Fruit fly (Drosophila melanogaster): ENCODE data around the gene Kcmf1.
A peak's percentile ranks its signal among the peaks of the same experiment; 100 is the strongest.

Kcmf1 gene

DNA sequence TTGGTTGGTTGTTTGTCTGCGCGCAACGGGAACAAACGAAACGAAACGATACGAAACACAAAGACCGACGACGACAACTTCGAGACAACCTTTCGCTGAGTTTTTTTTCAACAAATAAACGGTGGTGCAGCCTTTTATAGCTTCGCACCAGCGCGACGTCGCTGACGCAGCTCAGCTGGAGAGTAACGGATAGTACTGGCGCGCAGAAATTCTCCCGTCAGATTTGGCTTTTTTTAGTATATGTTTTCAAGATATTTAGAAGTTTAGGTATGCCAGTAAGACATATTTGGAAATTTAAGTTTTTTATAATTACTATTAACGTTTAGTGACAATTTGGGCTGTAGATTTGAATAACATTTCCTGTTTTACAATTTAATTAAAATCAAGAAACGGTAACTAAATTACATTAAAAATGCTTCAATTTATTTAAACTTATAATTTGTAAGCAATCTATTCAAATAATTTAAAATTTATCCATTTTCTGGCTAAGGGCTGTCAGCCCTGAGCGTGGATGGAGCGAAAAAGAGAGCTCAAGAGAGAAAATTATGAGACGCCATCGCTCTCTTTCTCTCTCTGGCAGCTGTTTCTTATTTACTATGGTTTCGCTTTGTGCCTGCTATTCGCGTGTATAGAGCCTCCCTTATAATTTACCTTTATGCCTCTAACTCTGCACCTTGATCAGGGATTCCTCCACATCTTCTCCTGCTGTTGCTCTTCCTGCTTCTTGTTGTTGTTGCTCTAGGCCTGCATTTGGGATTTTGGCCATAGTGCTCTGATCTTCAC lies 19.1 kb upstream of the Kcmf1 start (continued):
- peak; percentile 77 for TF ChIP-seq CG2120 (GFP tag; optimal IDR thresholded peaks at IDR 0.05)
- peak; percentile 49 for TF ChIP-seq NC2β (GFP tag; optimal IDR thresholded peaks at IDR 0.05)
- no peak for TF ChIP-seq CG6175 (GFP tag; IDR thresholded peaks at IDR 0.05)
- peak; percentile 7 for TF ChIP-seq CG30431 (GFP tag; optimal IDR thresholded peaks at IDR 0.05)
- peak; percentile 77 for TF ChIP-seq Asciz (GFP tag; optimal IDR thresholded peaks at IDR 0.05)
- TF ChIP-seq Eip74EF (GFP tag; optimal IDR thresholded peaks at IDR 0.05), result peak in 1 of 2 experiments; percentile 87
- TF ChIP-seq CG2875 (GFP tag; optimal IDR thresholded peaks at IDR 0.05), result peak; percentile 69
- peak; percentile 12 for TF ChIP-seq fu2 (GFP tag; optimal IDR thresholded peaks at IDR 0.05)
- peak; percentile 48 for TF ChIP-seq Spps (tag; optimal IDR thresholded peaks at IDR 0.05)
- TF ChIP-seq mld (GFP tag; IDR thresholded peaks at IDR 0.05; ENCODE audit: partially characterized antibody), result no peak
- TF ChIP-seq trh (GFP tag; optimal IDR thresholded peaks at IDR 0.05), result no peak
- TF ChIP-seq sr (GFP tag; IDR thresholded peaks at IDR 0.05), result 0 out of 3 replicates have a peak, but pooled peaks have one; percentile 35
- TF ChIP-seq Sry-δ (GFP tag; optimal IDR thresholded peaks at IDR 0.05), result no peak
- peak; percentile 76 for TF ChIP-seq Adf1 (GFP tag; IDR thresholded peaks at IDR 0.05)
- TF ChIP-seq CG10431 (GFP tag; optimal IDR thresholded peaks at IDR 0.05), result peak; percentile 75
- peak; percentile 69 for TF ChIP-seq CG13624 (GFP tag; optimal IDR thresholded peaks at IDR 0.05)
- peak; percentile 7 for TF ChIP-seq CG12744 (GFP tag; optimal IDR thresholded peaks at IDR 0.05)
- TF ChIP-seq hth (optimal IDR thresholded peaks at IDR 0.05), result no peak
- TF ChIP-seq lbe (GFP tag; optimal IDR thresholded peaks at IDR 0.05), result peak; percentile 70
- peak; percentile 55 for TF ChIP-seq CG12942 (GFP tag; optimal IDR thresholded peaks at IDR 0.05)
- TF ChIP-seq BEAF-32 (GFP tag; optimal IDR thresholded peaks at IDR 0.05), result peak; percentile 6
- peak; percentile 93 for TF ChIP-seq CG8924 (tag; optimal IDR thresholded peaks at IDR 0.05)
- peak; percentile 32 for TF ChIP-seq CG3163 (GFP tag; optimal IDR thresholded peaks at IDR 0.05)
- TF ChIP-seq Dad (GFP tag; optimal IDR thresholded peaks at IDR 0.05), result peak; percentile 47
- TF ChIP-seq vvl (GFP tag; IDR thresholded peaks at IDR 0.05), result peak; percentile 37; the same call in 1 of the 2 replicates
- TF ChIP-seq Atf6 (GFP tag; IDR thresholded peaks at IDR 0.05), result peak; percentile 69
- TF ChIP-seq D19B (GFP tag; optimal IDR thresholded peaks at IDR 0.05), result peak; percentile 64
- no peak for TF ChIP-seq ssp (GFP tag; IDR thresholded peaks at IDR 0.05)
- peak; percentile 48; the same call in 2 of the 3 replicates for TF ChIP-seq croc (GFP tag; conservative IDR thresholded peaks at IDR 0.05)
- peak; percentile 90 for TF ChIP-seq CG2199 (GFP tag; IDR thresholded peaks at IDR 0.05)
- TF ChIP-seq CG12659 (GFP tag; optimal IDR thresholded peaks at IDR 0.05), result peak; percentile 91
- no peak for TF ChIP-seq sc (optimal IDR thresholded peaks at IDR 0.05)
- peak; percentile 58 for TF ChIP-seq sc (GFP tag; optimal IDR thresholded peaks at IDR 0.05)
- no peak for TF ChIP-seq repo (GFP tag; optimal IDR thresholded peaks at IDR 0.05)
- TF ChIP-seq chinmo (GFP tag; IDR thresholded peaks at IDR 0.05; ENCODE audit: partially characterized antibody), result peak; percentile 62; the same call in 1 of the 4 replicates
- peak; percentile 88 for TF ChIP-seq tgo (GFP tag; IDR thresholded peaks at IDR 0.05)
- no peak for TF ChIP-seq ab (GFP tag; optimal IDR thresholded peaks at IDR 0.05)
- peak; percentile 31 for TF ChIP-seq slou (GFP tag; optimal IDR thresholded peaks at IDR 0.05)
- TF ChIP-seq Nf-YA (GFP tag; IDR thresholded peaks at IDR 0.05), result 0 out of 2 replicates have a peak, but pooled peaks have one; percentile 8
- no peak for TF ChIP-seq lov (optimal IDR thresholded peaks at IDR 0.05)
- TF ChIP-seq lov (GFP tag; IDR thresholded peaks at IDR 0.05), result no peak
- TF ChIP-seq twi (tag; optimal IDR thresholded peaks at IDR 0.05), result peak; percentile 77
- peak; percentile 72 for TF ChIP-seq Myb (GFP tag; optimal IDR thresholded peaks at IDR 0.05)
- no peak for TF ChIP-seq nerfin-2 (GFP tag; IDR thresholded peaks at IDR 0.05; ENCODE audit: partially characterized antibody)
- no peak; the same call in 1 of the 2 replicates for TF ChIP-seq CG4404 (GFP tag; IDR thresholded peaks at IDR 0.05)
- TF ChIP-seq Tbp (GFP tag; optimal IDR thresholded peaks at IDR 0.05), result peak; percentile 95
- TF ChIP-seq CG1602 (GFP tag; optimal IDR thresholded peaks at IDR 0.05), result peak; percentile 63
- no peak for TF ChIP-seq hb (GFP tag; IDR thresholded peaks at IDR 0.05; ENCODE audit: partially characterized antibody)
- TF ChIP-seq her (GFP tag; optimal IDR thresholded peaks at IDR 0.05), result peak; percentile 41
- TF ChIP-seq CG15601 (tag; optimal IDR thresholded peaks at IDR 0.05), result peak; percentile 85
